Worm (Caenorhabditis elegans) whole organism, L1 larva: ENCODE results near the gene gphr-1.

Experiments used
- C04F5.9 ChIP-seq: sonication (generic microtip); optimal IDR thresholded peaks from 2 replicates; lab custom pipeline; 2016; ENCODE audit warnings: missing genetic modification characterization, missing compliant biosample characterization
- C16A3.4 ChIP-seq: fragments of 150-350 bp; optimal IDR thresholded peaks from 2 replicates; lab custom pipeline; 2014; ENCODE audit warnings: missing biosample characterization, missing genetic modification characterization
- C34B4.2 ChIP-seq: sonication (generic microtip); optimal IDR thresholded peaks from 2 replicates; lab custom pipeline; 2017; ENCODE audit warnings: mild to moderate bottlenecking, missing genetic modification characterization, missing compliant biosample characterization
- alr-1 ChIP-seq: fragments of 200-800 bp; sonication (Bioruptor generic); optimal IDR thresholded peaks from 2 replicates; lab custom pipeline; 2018; ENCODE audit warnings: borderline replicate concordance, mild to moderate bottlenecking, missing genetic modification characterization, missing compliant biosample characterization
- ceh-63 ChIP-seq: fragments of 200-800 bp; sonication (Bioruptor generic); optimal IDR thresholded peaks from 2 replicates; lab custom pipeline; 2018; ENCODE audit warnings: mild to moderate bottlenecking, missing genetic modification characterization, missing compliant biosample characterization
- ceh-8 ChIP-seq: fragments of 200-800 bp; sonication (Bioruptor generic); optimal IDR thresholded peaks from 2 replicates; lab custom pipeline; 2018; ENCODE audit warnings: mild to moderate bottlenecking, missing genetic modification characterization, moderate library complexity, missing compliant biosample characterization
- ceh-90 ChIP-seq: sonication (generic microtip); optimal IDR thresholded peaks from 2 replicates; lab custom pipeline; 2016; ENCODE audit warnings: missing genetic modification characterization, missing compliant biosample characterization
- ces-1 ChIP-seq: fragments of 150-350 bp; optimal IDR thresholded peaks from 2 replicates; lab custom pipeline; 2014; ENCODE audit warnings: missing biosample characterization, missing genetic modification reagents, missing genetic modification characterization
- dpl-1 ChIP-seq, 3 experiments: fragments of 150-350 bp in 2 of 3; sonication (generic microtip) in 1 of 3; optimal IDR thresholded peaks; 2 replicates each; lab custom pipeline; 2014 to 2017; ENCODE audit warnings: missing biosample characterization in 3 of 3, missing genetic modification characterization in 3 of 3, missing genetic modification reagents in 3 of 3
- dsc-1 ChIP-seq: sonication (generic microtip); optimal IDR thresholded peaks from 2 replicates; lab custom pipeline; 2016; ENCODE audit warnings: mild to moderate bottlenecking, missing genetic modification characterization, missing compliant biosample characterization
- elt-3 ChIP-seq, 6 experiments: fragments of 150-350 bp in 1 of 6; sonication (generic microtip); optimal IDR thresholded peaks; 2 replicates each; lab custom pipeline; 2017 to 2018; ENCODE audit warnings: missing biosample characterization in 6 of 6, missing genetic modification characterization in 6 of 6, inconsistent platforms in 1 of 6
- ets-5 ChIP-seq: fragments of 200-800 bp; sonication (Bioruptor generic); IDR thresholded peaks from 2 replicates; pipeline ENCODE4 v1.3.6; 2022; ENCODE audit warnings: missing genetic modification characterization, missing compliant biosample characterization
- fkh-10 ChIP-seq: sonication (generic microtip); optimal IDR thresholded peaks from 2 replicates; lab custom pipeline; 2017; ENCODE audit warnings: missing biosample characterization, missing genetic modification reagents, missing genetic modification characterization
- fkh-4 ChIP-seq: sonication (generic microtip); optimal IDR thresholded peaks from 2 replicates; lab custom pipeline; 2016; ENCODE audit warnings: missing compliant biosample characterization, missing genetic modification characterization, borderline replicate concordance
- fkh-8 ChIP-seq: sonication (generic microtip); optimal IDR thresholded peaks from 2 replicates; lab custom pipeline; 2016; ENCODE audit warnings: mild to moderate bottlenecking, missing genetic modification characterization, missing compliant biosample characterization
- grh-1 ChIP-seq: fragments of 200-800 bp; sonication (Bioruptor generic); IDR thresholded peaks from 2 replicates; pipeline ENCODE4 v1.3.6; 2022; ENCODE audit warnings: missing genetic modification reagents, missing genetic modification characterization, missing compliant biosample characterization
- hlh-17 ChIP-seq: fragments of 200-800 bp; sonication (Bioruptor generic); optimal IDR thresholded peaks from 2 replicates; lab custom pipeline; 2018; ENCODE audit warnings: missing genetic modification characterization, mild to moderate bottlenecking, missing compliant biosample characterization, moderate library complexity, borderline replicate concordance
- hlh-4 ChIP-seq: sonication (generic microtip); optimal IDR thresholded peaks from 2 replicates; lab custom pipeline; 2016; ENCODE audit warnings: mild to moderate bottlenecking, missing genetic modification characterization, missing compliant biosample characterization
- hpl-2 ChIP-seq: fragments of 150-350 bp; optimal IDR thresholded peaks from 2 replicates; lab custom pipeline; 2014; ENCODE audit warnings: missing biosample characterization, missing genetic modification reagents, missing genetic modification characterization
- isw-1 ChIP-seq: fragments of 200-800 bp; sonication (Bioruptor generic); IDR thresholded peaks from 2 replicates; pipeline ENCODE4 v1.3.6; 2022; ENCODE audit warnings: missing genetic modification characterization, missing compliant biosample characterization
- jun-1 ChIP-seq: fragments of 150-350 bp; optimal IDR thresholded peaks from 2 replicates; lab custom pipeline; 2014; ENCODE audit warnings: missing biosample characterization, missing genetic modification reagents, missing genetic modification characterization
- lin-13 ChIP-seq: fragments of 150-350 bp; optimal IDR thresholded peaks from 2 replicates; lab custom pipeline; 2014; ENCODE audit warnings: missing biosample characterization, missing genetic modification reagents, missing genetic modification characterization
- lin-14 ChIP-seq: fragments of 200-800 bp; sonication (Bioruptor generic); optimal IDR thresholded peaks from 2 replicates; lab custom pipeline; 2018; ENCODE audit warnings: mild to moderate bottlenecking, missing genetic modification characterization, moderate library complexity, missing compliant biosample characterization
- lin-15B ChIP-seq: fragments of 150-350 bp; sonication (generic microtip); optimal IDR thresholded peaks from 3 replicates; lab custom pipeline; 2014; ENCODE audit warnings: missing biosample characterization, missing genetic modification characterization
- lin-35 ChIP-seq, 2 experiments: fragments of 150-350 bp; optimal IDR thresholded peaks; 2 replicates each; lab custom pipeline; 2014; ENCODE audit warnings: missing biosample characterization in 2 of 2, missing genetic modification characterization in 2 of 2, missing genetic modification reagents in 2 of 2
- lir-3 ChIP-seq: sonication (generic microtip); optimal IDR thresholded peaks from 2 replicates; lab custom pipeline; 2016; ENCODE audit warnings: mild to moderate bottlenecking, missing genetic modification characterization, moderate library complexity, missing compliant biosample characterization; ENCODE audit not compliant: poor library complexity
- lsy-2 ChIP-seq, 2 experiments: fragments of 150-350 bp; optimal IDR thresholded peaks; 2 replicates each; lab custom pipeline; 2014; ENCODE audit warnings: missing biosample characterization in 2 of 2, missing genetic modification characterization in 2 of 2
- mdl-1 ChIP-seq, 2 experiments: fragments of 150-350 bp; optimal IDR thresholded peaks; 2 replicates each; lab custom pipeline; 2014 to 2017; ENCODE audit warnings: missing biosample characterization in 2 of 2, missing genetic modification characterization in 2 of 2, inconsistent platforms in 1 of 2
- nhr-11 ChIP-seq: fragments of 150-350 bp; optimal IDR thresholded peaks from 2 replicates; lab custom pipeline; 2014; ENCODE audit warnings: missing biosample characterization, missing genetic modification characterization
- nhr-20 ChIP-seq: sonication (generic microtip); optimal IDR thresholded peaks from 2 replicates; lab custom pipeline; 2016; ENCODE audit warnings: mild to moderate bottlenecking, missing genetic modification characterization, missing compliant biosample characterization
- nhr-237 ChIP-seq: fragments of 150-350 bp; optimal IDR thresholded peaks from 2 replicates; lab custom pipeline; 2014; ENCODE audit warnings: missing biosample characterization, missing genetic modification characterization
- nhr-71 ChIP-seq: sonication (generic microtip); optimal IDR thresholded peaks from 2 replicates; lab custom pipeline; 2016; ENCODE audit warnings: mild to moderate bottlenecking, missing genetic modification characterization, moderate library complexity, missing compliant biosample characterization
- nhr-76 ChIP-seq: sonication (generic microtip); optimal IDR thresholded peaks from 2 replicates; lab custom pipeline; 2017; ENCODE audit warnings: missing biosample characterization, missing genetic modification characterization
- nhr-77 ChIP-seq: fragments of 150-350 bp; optimal IDR thresholded peaks from 2 replicates; lab custom pipeline; 2014; ENCODE audit warnings: missing biosample characterization, missing genetic modification characterization
- nhr-84 ChIP-seq: sonication (generic microtip); optimal IDR thresholded peaks from 2 replicates; lab custom pipeline; 2017; ENCODE audit warnings: missing biosample characterization, missing genetic modification characterization
- nhr-85 ChIP-seq: sonication (generic microtip); peaks from one replicate; lab custom pipeline; 2016; ENCODE audit warnings: missing genetic modification characterization, inconsistent platforms, missing compliant biosample characterization
- nhr-90 ChIP-seq: sonication (generic microtip); optimal IDR thresholded peaks from 2 replicates; lab custom pipeline; 2016; ENCODE audit warnings: mild to moderate bottlenecking, missing genetic modification characterization, missing compliant biosample characterization; ENCODE audit not compliant: poor library complexity
- pag-3 ChIP-seq: sonication (generic microtip); optimal IDR thresholded peaks from 2 replicates; lab custom pipeline; 2017; ENCODE audit warnings: missing genetic modification characterization, mild to moderate bottlenecking, missing compliant biosample characterization, antibody characterized with exemption, borderline replicate concordance; ENCODE audit not compliant: insufficient read depth
- pax-3 ChIP-seq: fragments of 200-800 bp; sonication (Bioruptor generic); optimal IDR thresholded peaks from 2 replicates; lab custom pipeline; 2018; ENCODE audit warnings: mild to moderate bottlenecking, missing genetic modification characterization, moderate library complexity, missing compliant biosample characterization
- pqm-1 ChIP-seq: sonication (generic microtip); optimal IDR thresholded peaks from 3 replicates; lab custom pipeline; 2017; ENCODE audit warnings: missing biosample characterization, missing genetic modification characterization
- sox-4 ChIP-seq: sonication (generic microtip); optimal IDR thresholded peaks from 2 replicates; lab custom pipeline; 2016; ENCODE audit warnings: missing genetic modification characterization, missing compliant biosample characterization
- sptf-1 ChIP-seq: fragments of 150-350 bp; optimal IDR thresholded peaks from 2 replicates; lab custom pipeline; 2014; ENCODE audit warnings: missing biosample characterization, missing genetic modification characterization
- tbx-2 ChIP-seq: sonication (generic microtip); optimal IDR thresholded peaks from 2 replicates; lab custom pipeline; 2016; ENCODE audit warnings: missing genetic modification characterization, missing compliant biosample characterization
- tlp-1 ChIP-seq: fragments of 150-350 bp; optimal IDR thresholded peaks from 2 replicates; lab custom pipeline; 2014; ENCODE audit warnings: missing biosample characterization, missing genetic modification characterization
- unc-130 ChIP-seq: fragments of 150-350 bp; optimal IDR thresholded peaks from 2 replicates; lab custom pipeline; 2017; ENCODE audit warnings: missing biosample characterization, missing genetic modification characterization, inconsistent platforms
- unc-30 ChIP-seq: sonication (generic microtip); optimal IDR thresholded peaks from 2 replicates; lab custom pipeline; 2017; ENCODE audit warnings: missing biosample characterization, missing genetic modification characterization
- unc-62 ChIP-seq: fragments of 150-350 bp; optimal IDR thresholded peaks from 2 replicates; lab custom pipeline; 2014; ENCODE audit warnings: missing biosample characterization, missing genetic modification reagents, missing genetic modification characterization
- unc-98 ChIP-seq: fragments of 200-800 bp; sonication (Bioruptor generic); IDR thresholded peaks from 2 replicates; pipeline ENCODE4 v1.3.6; 2022; ENCODE audit warnings: missing genetic modification characterization, missing compliant biosample characterization
- xbp-1 ChIP-seq: sonication (generic microtip); optimal IDR thresholded peaks from 2 replicates; lab custom pipeline; 2016; ENCODE audit warnings: missing genetic modification characterization, missing compliant biosample characterization
- zag-1 ChIP-seq: fragments of 150-350 bp; optimal IDR thresholded peaks from 2 replicates; lab custom pipeline; 2014; ENCODE audit warnings: missing biosample characterization, missing genetic modification characterization
- zip-4 ChIP-seq: fragments of 200-800 bp; sonication (Bioruptor generic); optimal IDR thresholded peaks from 2 replicates; lab custom pipeline; 2018; ENCODE audit warnings: mild to moderate bottlenecking, missing genetic modification characterization, moderate library complexity, missing compliant biosample characterization

Gene gphr-1

DNA sequence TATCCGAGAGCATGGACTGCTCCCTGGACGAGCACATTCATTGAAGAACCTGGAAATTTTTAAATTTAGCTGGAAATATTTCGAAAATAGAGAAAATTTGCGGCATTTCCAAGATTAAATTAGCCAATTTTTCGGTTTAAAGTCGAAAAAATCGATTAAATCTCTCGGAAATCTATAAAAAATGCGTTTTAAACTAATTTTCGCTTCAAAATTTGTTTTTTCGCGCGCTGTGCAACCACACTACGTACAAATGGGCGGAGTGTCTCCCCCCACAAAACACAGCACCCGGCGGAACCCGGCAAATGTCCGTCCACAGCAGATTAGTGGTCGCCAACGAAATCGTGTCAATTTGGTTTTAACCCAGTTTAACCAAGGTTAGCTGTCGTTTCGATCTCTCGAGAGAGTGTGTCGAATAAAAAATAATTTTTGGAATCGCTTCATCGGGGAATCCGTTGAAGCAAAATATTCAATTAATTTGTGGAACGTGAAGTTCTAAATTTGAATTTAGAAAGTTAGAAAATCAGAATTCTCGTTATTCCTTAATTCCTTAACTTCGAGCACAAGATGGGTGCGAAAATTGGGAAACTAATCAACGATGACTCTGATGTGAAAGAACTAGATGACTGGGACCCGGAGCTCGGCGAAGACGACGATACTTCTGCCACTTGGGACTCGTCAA lies 31.4 kb downstream of the gphr-1 start, which contains the start of the genes tim-1 and Y75B8A.23 (continued):
- TF ChIP-seq sptf-1 (peak; percentile 38), C04F5.9 (peak; percentile 89), lin-15B (peak; percentile 87), grh-1 (GFP tag; lab: Robert Waterston, UW) (peak; percentile 93), unc-130 (peak; percentile 97), lin-14 (GFP tag; lab: Kevin White, UChicago) (peak; percentile 96), ets-5 (no peak), nhr-237 (tag; lab: Kevin White, UChicago) (peak; percentile 86), pax-3 (tag; lab: Kevin White, UChicago) (peak; percentile 89), xbp-1 (tag; lab: Kevin White, UChicago) (peak; percentile 96), lin-13 (peak; percentile 95), alr-1 (no peak), elt-3 (tag; optimal IDR thresholded peaks at IDR 0.05; lab: Kevin White, UChicago) (peak in 5 of 6 experiments; percentile 8 to 95 (median 80)), ces-1 (GFP tag; lab: Kevin White, UChicago) (no peak), nhr-85 (tag; lab: Kevin White, UChicago) (peak; percentile 98), unc-30 (tag; lab: Kevin White, UChicago) (no peak), isw-1 (peak; percentile 80), ceh-8 (peak; percentile 84), nhr-84 (tag; lab: Kevin White, UChicago) (no peak), fkh-4 (tag; lab: Kevin White, UChicago) (peak; percentile 73), fkh-10 (GFP tag; lab: Kevin White, UChicago) (peak; percentile 74), pqm-1 (tag; lab: Kevin White, UChicago) (no peak), nhr-76 (peak; percentile 81), lin-35 (GFP tag; optimal IDR thresholded peaks at IDR 0.05; lab: Kevin White, UChicago) (peak; percentile 95 to 98), nhr-90 (tag; lab: Kevin White, UChicago) (peak; percentile 99), hlh-4 (tag; lab: Kevin White, UChicago) (no peak), dpl-1 (GFP tag; optimal IDR thresholded peaks at IDR 0.05; lab: Kevin White, UChicago) (peak; percentile 96 to 97 (median 97)), zip-4 (GFP tag; lab: Kevin White, UChicago) (peak; percentile 89), ceh-63 (peak; percentile 78), fkh-8 (tag; lab: Kevin White, UChicago) (peak; percentile 97), unc-62 (GFP tag; lab: Kevin White, UChicago) (no peak), nhr-77 (peak; percentile 97), tlp-1 (no peak), lir-3 (no peak), jun-1 (tag; lab: Kevin White, UChicago) (peak; percentile 91), zag-1 (tag; lab: Kevin White, UChicago) (peak; percentile 40), sox-4 (peak; percentile 90), tbx-2 (peak; percentile 97), C34B4.2 (tag; lab: Kevin White, UChicago) (peak; percentile 73), mdl-1 (tag; optimal IDR thresholded peaks at IDR 0.05; lab: Kevin White, UChicago) (peak in 1 of 2 experiments; percentile 91), pag-3 (tag; lab: Kevin White, UChicago) (no peak), hlh-17 (peak; percentile 89), nhr-11 (tag; lab: Kevin White, UChicago) (peak; percentile 63), unc-98 (peak; percentile 41; the same call in 1 of the 2 replicates), dsc-1 (tag; lab: Kevin White, UChicago) (peak; percentile 98), nhr-20 (peak; percentile 98), ceh-90 (peak; percentile 62), nhr-71 (tag; lab: Kevin White, UChicago) (peak; percentile 99), hpl-2 (GFP tag; lab: Kevin White, UChicago) (peak; percentile 93), lsy-2 (tag; optimal IDR thresholded peaks at IDR 0.05; lab: Kevin White, UChicago) (peak; percentile 93 to 95), C16A3.4 (tag; lab: Kevin White, UChicago) (peak; percentile 83)
